Fruit fly (Drosophila melanogaster): ENCODE measurements around the gene SP1029.

Gene SP1029

dm6 chr3R:29228745-29229448 is 21.4 kb downstream of the SP1029 start, which contains the start of gene Usp1 (continued):
- TF ChIP-seq vnd (GFP tag; IDR thresholded peaks at IDR 0.05; ENCODE audit: partially characterized antibody) (peak; percentile 94), CG9727 (GFP tag; optimal IDR thresholded peaks at IDR 0.05) (no peak), Jarid2 (GFP tag; optimal IDR thresholded peaks at IDR 0.05) (no peak), Dad (GFP tag; optimal IDR thresholded peaks at IDR 0.05) (no peak), Stat92E (GFP tag; optimal IDR thresholded peaks at IDR 0.05) (peak in 1 of 3 experiments; percentile 42), CG7271 (tag; optimal IDR thresholded peaks at IDR 0.05) (no peak), chn (GFP tag; optimal IDR thresholded peaks at IDR 0.05) (no peak), Deaf1 (tag; optimal IDR thresholded peaks at IDR 0.05) (no peak), Hr78 (GFP tag; optimal IDR thresholded peaks at IDR 0.05) (no peak), CG6689 (GFP tag; IDR thresholded peaks at IDR 0.05) (no peak), lmd (GFP tag; IDR thresholded peaks at IDR 0.05) (no peak), bcd (GFP tag; optimal IDR thresholded peaks at IDR 0.05) (no peak), vvl (GFP tag; IDR thresholded peaks at IDR 0.05) (no peak), lilli (GFP tag; optimal IDR thresholded peaks at IDR 0.05) (peak; percentile 27), CG11398 (GFP tag; optimal IDR thresholded peaks at IDR 0.05) (no peak), CG6765 (GFP tag; optimal IDR thresholded peaks at IDR 0.05) (no peak), CG12155 (GFP tag; optimal IDR thresholded peaks at IDR 0.05) (peak; percentile 99), psq (GFP tag; optimal IDR thresholded peaks at IDR 0.05) (no peak), CG12236 (GFP tag; optimal IDR thresholded peaks at IDR 0.05) (no peak), ewg (GFP tag; optimal IDR thresholded peaks at IDR 0.05) (no peak), CG10979 (tag; optimal IDR thresholded peaks at IDR 0.05) (peak; percentile 16), CG3726 (GFP tag; IDR thresholded peaks at IDR 0.05) (no peak), CG17359 (tag; optimal IDR thresholded peaks at IDR 0.05) (no peak), corto (GFP tag; optimal IDR thresholded peaks at IDR 0.05) (no peak), peb (GFP tag; IDR thresholded peaks at IDR 0.05) (no peak), Aef1 (GFP tag; IDR thresholded peaks at IDR 0.05) (no peak), Sry-δ (GFP tag; optimal IDR thresholded peaks at IDR 0.05) (peak; percentile 93), CG32772 (GFP tag; IDR thresholded peaks at IDR 0.05) (no peak), stc (GFP tag; IDR thresholded peaks at IDR 0.05) (no peak), MESR4 (GFP tag; optimal IDR thresholded peaks at IDR 0.05) (peak; percentile 93), CG30431 (GFP tag; optimal IDR thresholded peaks at IDR 0.05) (no peak), sima (GFP tag; optimal IDR thresholded peaks at IDR 0.05) (no peak), chif (GFP tag; optimal IDR thresholded peaks at IDR 0.05) (no peak), h (optimal IDR thresholded peaks at IDR 0.05) (no peak), D19A (tag; optimal IDR thresholded peaks at IDR 0.05) (no peak), CG13624 (GFP tag; optimal IDR thresholded peaks at IDR 0.05) (no peak), CG11504 (tag; optimal IDR thresholded peaks at IDR 0.05) (no peak), Gsc (GFP tag; IDR thresholded peaks at IDR 0.05) (no peak), Lhr (GFP tag; optimal IDR thresholded peaks at IDR 0.05) (peak; percentile 32), abd-A (tag; optimal IDR thresholded peaks at IDR 0.05) (no peak), en (GFP tag; optimal IDR thresholded peaks at IDR 0.05) (no peak), CG8478 (optimal IDR thresholded peaks at IDR 0.05) (peak; percentile 87), CG14050 (GFP tag; IDR thresholded peaks at IDR 0.05) (no peak), Bgb (GFP tag; IDR thresholded peaks at IDR 0.05; ENCODE audit: partially characterized antibody) (peak; percentile 98), CG2875 (GFP tag; optimal IDR thresholded peaks at IDR 0.05) (no peak), Ets97D (GFP tag; optimal IDR thresholded peaks at IDR 0.05) (peak; percentile 76), Myb (GFP tag; optimal IDR thresholded peaks at IDR 0.05) (no peak), mld (GFP tag; IDR thresholded peaks at IDR 0.05; ENCODE audit: partially characterized antibody) (peak; percentile 97), CG12769 (tag; optimal IDR thresholded peaks at IDR 0.05) (no peak), seq (GFP tag; IDR thresholded peaks at IDR 0.05) (no peak), Mes4 (GFP tag; optimal IDR thresholded peaks at IDR 0.05) (no peak)
